Worm (Caenorhabditis elegans): ENCODE results near the gene ncx-5.

ncx-5 gene

ce11 chrV:10525902-10526301 is 36.0 kb upstream of the ncx-5 start, which contains the start of the genes C35A5.8 and hda-11 (continued):
- 0 out of 2 replicates have a peak, but pooled peaks have one; percentile 11 for TF ChIP-seq aptf-2 (GFP tag; conservative IDR thresholded peaks at IDR 0.05)
- TF ChIP-seq ceh-100 (GFP tag; IDR thresholded peaks at IDR 0.05), result peak; percentile 61
- TF ChIP-seq madf-10 (tag; optimal IDR thresholded peaks at IDR 0.05), result no peak
- TF ChIP-seq ztf-18 (tag; optimal IDR thresholded peaks at IDR 0.05), result peak; percentile 59
- 0 out of 2 replicates have a peak, but pooled peaks have one; percentile 14 for TF ChIP-seq Y53G8AR.9 (GFP tag; conservative IDR thresholded peaks at IDR 0.05)
- peak; percentile 57 for TF ChIP-seq F22D6.2 (tag; optimal IDR thresholded peaks at IDR 0.05)
- TF ChIP-seq zim-3 (tag; optimal IDR thresholded peaks at IDR 0.05), result peak; percentile 57
- TF ChIP-seq ccch-3 (GFP tag; optimal IDR thresholded peaks at IDR 0.05), result peak; percentile 43
- TF ChIP-seq hmg-1.2 (GFP tag; IDR thresholded peaks at IDR 0.05), result peak; percentile 67; the same call in 1 of the 2 replicates
- no peak for TF ChIP-seq F37B4.10 (GFP tag; IDR thresholded peaks at IDR 0.05)
- TF ChIP-seq xnd-1 (tag; optimal IDR thresholded peaks at IDR 0.05), result no peak
- TF ChIP-seq cebp-1 (GFP tag; IDR thresholded peaks at IDR 0.05), result peak; percentile 43; the same call in 1 of the 2 replicates
- no peak for TF ChIP-seq cebp-1 (tag; optimal IDR thresholded peaks at IDR 0.05)
- peak; percentile 63 for TF ChIP-seq mcd-1 (GFP tag; IDR thresholded peaks at IDR 0.05)
- TF ChIP-seq dox-1 (GFP tag; IDR thresholded peaks at IDR 0.05), result peak; percentile 82
- TF ChIP-seq lin-35 (GFP tag; optimal IDR thresholded peaks at IDR 0.05), result peak in 1 of 3 experiments; percentile 11
- TF ChIP-seq lin-54 (GFP tag; optimal IDR thresholded peaks at IDR 0.05), result peak; percentile 42
- peak; percentile 10 for TF ChIP-seq tlf-1 (GFP tag; optimal IDR thresholded peaks at IDR 0.05)
- 0 out of 2 replicates have a peak, but pooled peaks have one; percentile 7 for TF ChIP-seq hmg-20 (GFP tag; IDR thresholded peaks at IDR 0.05)
- peak; percentile 39 for TF ChIP-seq him-1 (tag; optimal IDR thresholded peaks at IDR 0.05)
- peak; percentile 54; the same call in 1 of the 2 replicates for TF ChIP-seq bed-2 (GFP tag; IDR thresholded peaks at IDR 0.05)
- TF ChIP-seq nhr-120 (GFP tag; IDR thresholded peaks at IDR 0.05), result no peak
- TF ChIP-seq sdz-38 (tag; optimal IDR thresholded peaks at IDR 0.05), result peak; percentile 23
- no peak for TF ChIP-seq hsf-1 (GFP tag; IDR thresholded peaks at IDR 0.05)
- peak; percentile 37; the same call in 1 of the 2 replicates for TF ChIP-seq F33H1.4 (GFP tag; IDR thresholded peaks at IDR 0.05)
- TF ChIP-seq dpl-1 (GFP tag; optimal IDR thresholded peaks at IDR 0.05), result no peak
- TF ChIP-seq lir-1 (GFP tag; conservative IDR thresholded peaks at IDR 0.05), result peak; percentile 75
- TF ChIP-seq nhr-80 (tag; optimal IDR thresholded peaks at IDR 0.05), result peak; percentile 36
- no peak for TF ChIP-seq sea-2 (GFP tag; IDR thresholded peaks at IDR 0.05)
- TF ChIP-seq T26A5.8 (tag; optimal IDR thresholded peaks at IDR 0.05), result no peak
- TF ChIP-seq K11D2.4 (GFP tag; IDR thresholded peaks at IDR 0.05), result peak; percentile 73

- TF ChIP-seq fkh-3 (tag; optimal IDR thresholded peaks at IDR 0.05), result no peak
- no peak for TF ChIP-seq rpc-1 (optimal IDR thresholded peaks at IDR 0.05)
- TF ChIP-seq rpc-1 (tag; optimal IDR thresholded peaks at IDR 0.05), result no peak
- TF ChIP-seq ccch-3 (GFP tag; optimal IDR thresholded peaks at IDR 0.05), result no peak
- no peak for TF ChIP-seq nhr-27 (tag; optimal IDR thresholded peaks at IDR 0.05)
- no peak for TF ChIP-seq let-607 (tag; optimal IDR thresholded peaks at IDR 0.05)
- TF ChIP-seq B0019.2 (GFP tag; conservative IDR thresholded peaks at IDR 0.05), result no peak
- no peak for TF ChIP-seq ceh-40 (GFP tag; IDR thresholded peaks at IDR 0.05)
- TF ChIP-seq lir-1 (GFP tag; conservative IDR thresholded peaks at IDR 0.05), result no peak
- TF ChIP-seq lin-54 (GFP tag; optimal IDR thresholded peaks at IDR 0.05), result no peak
- no peak for TF ChIP-seq akir-1 (GFP tag; optimal IDR thresholded peaks at IDR 0.05)
- TF ChIP-seq egrh-3 (GFP tag; IDR thresholded peaks at IDR 0.05), result no peak
- no peak for TF ChIP-seq egl-18 (GFP tag; IDR thresholded peaks at IDR 0.05)
- TF ChIP-seq ztf-3 (GFP tag; optimal IDR thresholded peaks at IDR 0.05), result no peak
- no peak for TF ChIP-seq K12H6.12 (tag; optimal IDR thresholded peaks at IDR 0.05)
- TF ChIP-seq let-526 (GFP tag; IDR thresholded peaks at IDR 0.05), result no peak
- TF ChIP-seq lsy-27 (tag; optimal IDR thresholded peaks at IDR 0.05; ENCODE audit: borderline replicate concordance, insufficient read depth), result no peak
- no peak for TF ChIP-seq Y56A3A.18 (GFP tag; IDR thresholded peaks at IDR 0.05)
- TF ChIP-seq D2030.7 (GFP tag; IDR thresholded peaks at IDR 0.05), result no peak
- no peak for TF ChIP-seq athp-1 (tag; optimal IDR thresholded peaks at IDR 0.05)
- TF ChIP-seq atf-7 (tag; optimal IDR thresholded peaks at IDR 0.05), result no peak
Observed at ce11 chrV:10516702-10517101, 26.8 kb upstream of the ncx-5 start.

Data from whole organism, young adult.